Worm (Caenorhabditis elegans) whole organism, L3 larva: ENCODE results near the gene Y49F6B.6.

ENCODE experiments used
- ceh-16 ChIP-seq: sonication (generic microtip); optimal IDR thresholded peaks from 2 replicates; lab custom pipeline; 2017; ENCODE audit warnings: missing biosample characterization, missing genetic modification characterization
- egl-27 ChIP-seq: sonication (generic microtip); optimal IDR thresholded peaks from 4 replicates; lab custom pipeline; 2017; ENCODE audit warnings: missing biosample characterization, missing genetic modification reagents, missing genetic modification characterization
- egl-5 ChIP-seq: fragments of 150-350 bp; optimal IDR thresholded peaks from 2 replicates; lab custom pipeline; 2017; ENCODE audit warnings: missing biosample characterization, missing genetic modification reagents, missing genetic modification characterization, inconsistent platforms
- elt-1 ChIP-seq: fragments of 150-350 bp; optimal IDR thresholded peaks from 2 replicates; lab custom pipeline; 2014; ENCODE audit warnings: missing biosample characterization, missing genetic modification characterization
- fos-1 ChIP-seq: fragments of 150-350 bp; optimal IDR thresholded peaks from 2 replicates; lab custom pipeline; 2014; ENCODE audit warnings: missing biosample characterization, missing genetic modification characterization
- jun-1 ChIP-seq: fragments of 150-350 bp; optimal IDR thresholded peaks from 2 replicates; lab custom pipeline; 2014; ENCODE audit warnings: missing biosample characterization, missing genetic modification reagents, missing genetic modification characterization
- lin-15B ChIP-seq: fragments of 150-350 bp; optimal IDR thresholded peaks from 2 replicates; lab custom pipeline; 2014; ENCODE audit warnings: missing biosample characterization, missing genetic modification characterization
- nhr-11 ChIP-seq: fragments of 150-350 bp; optimal IDR thresholded peaks from 2 replicates; lab custom pipeline; 2014; ENCODE audit warnings: missing biosample characterization, missing genetic modification characterization
- nhr-28 ChIP-seq: fragments of 150-350 bp; optimal IDR thresholded peaks from 2 replicates; lab custom pipeline; 2014; ENCODE audit warnings: missing biosample characterization, missing genetic modification characterization
- nhr-67 ChIP-seq: fragments of 150-350 bp; optimal IDR thresholded peaks from 2 replicates; lab custom pipeline; 2014; ENCODE audit warnings: missing biosample characterization, missing genetic modification characterization
- nhr-77 ChIP-seq: fragments of 150-350 bp; optimal IDR thresholded peaks from 2 replicates; lab custom pipeline; 2014; ENCODE audit warnings: missing biosample characterization, missing genetic modification characterization
- unc-39 ChIP-seq: sonication (generic microtip); optimal IDR thresholded peaks from 4 replicates; lab custom pipeline; 2017; ENCODE audit warnings: missing biosample characterization, missing genetic modification characterization
- unc-62 ChIP-seq: fragments of 150-350 bp; sonication (generic microtip); optimal IDR thresholded peaks from 4 replicates; lab custom pipeline; 2014; ENCODE audit warnings: missing biosample characterization, missing genetic modification reagents, missing genetic modification characterization
- zag-1 ChIP-seq: fragments of 150-350 bp; optimal IDR thresholded peaks from 2 replicates; lab custom pipeline; 2014; ENCODE audit warnings: missing biosample characterization, missing genetic modification characterization

DNA sequence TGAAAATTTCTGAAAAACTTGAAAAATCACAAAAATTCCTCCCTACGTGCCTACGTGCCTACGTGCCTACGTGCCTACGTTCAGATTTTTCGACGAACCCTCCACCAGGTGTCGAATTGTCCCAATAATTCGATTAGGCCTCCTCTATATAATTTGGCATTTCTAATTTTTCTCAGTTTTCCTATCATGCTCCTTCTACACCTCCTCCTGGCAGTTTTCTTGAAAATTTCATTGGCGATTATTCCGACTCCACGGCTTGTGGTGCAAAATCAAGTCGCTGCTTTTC is 32.3 kb upstream of the Y49F6B.6 start, which contains the start of gene C16C8.17:
- TF ChIP-seq unc-39 (no peak), jun-1 (no peak), lin-15B (tag; lab: Kevin White, UChicago) (no peak), nhr-77 (tag; lab: Kevin White, UChicago) (no peak), nhr-28 (tag; lab: Kevin White, UChicago) (no peak), egl-5 (tag; lab: Kevin White, UChicago) (no peak), egl-27 (tag; lab: Kevin White, UChicago) (no peak), ceh-16 (tag; lab: Kevin White, UChicago) (no peak), nhr-67 (no peak), fos-1 (tag; lab: Kevin White, UChicago) (no peak), unc-62 (GFP tag; lab: Kevin White, UChicago) (no peak), nhr-11 (tag; lab: Kevin White, UChicago) (no peak), zag-1 (tag; lab: Kevin White, UChicago) (no peak), elt-1 (tag; lab: Kevin White, UChicago) (no peak)
